Worm (Caenorhabditis elegans) whole organism, young adult: ENCODE measurements around the gene sid-1.

Experiments used
- B0019.2 ChIP-seq: fragments of 200-800 bp; sonication (Bioruptor generic); conservative IDR thresholded peaks from 2 replicates; pipeline ENCODE4 v1.3.6; 2022; ENCODE audit warnings: missing genetic modification reagents, missing genetic modification characterization, missing compliant biosample characterization
- C06A6.2 ChIP-seq: fragments of 200-800 bp; sonication (Bioruptor generic); conservative IDR thresholded peaks from 2 replicates; pipeline ENCODE4 v1.3.6; 2022; ENCODE audit warnings: missing genetic modification characterization, missing compliant biosample characterization
- F33H1.4 ChIP-seq: fragments of 200-800 bp; sonication (Bioruptor generic); IDR thresholded peaks from 2 replicates; pipeline ENCODE4 v1.3.6; 2022; ENCODE audit warnings: missing genetic modification reagents, missing genetic modification characterization, missing compliant biosample characterization
- F55B11.4 ChIP-seq: sonication (generic microtip); optimal IDR thresholded peaks from 2 replicates; lab custom pipeline; 2016; ENCODE audit warnings: missing compliant biosample characterization, missing genetic modification characterization, borderline replicate concordance; ENCODE audit not compliant: insufficient read depth
- K12H6.12 ChIP-seq: fragments of 200-800 bp; sonication (Bioruptor generic); optimal IDR thresholded peaks from 2 replicates; lab custom pipeline; 2018; ENCODE audit warnings: mild to moderate bottlenecking, missing genetic modification characterization, missing compliant biosample characterization
- T07F8.4 ChIP-seq: sonication (generic microtip); optimal IDR thresholded peaks from 2 replicates; lab custom pipeline; 2016; ENCODE audit warnings: mild to moderate bottlenecking, missing genetic modification characterization, moderate library complexity, missing compliant biosample characterization
- Y53F4B.3 ChIP-seq: fragments of 200-800 bp; sonication (Bioruptor generic); IDR thresholded peaks from 2 replicates; pipeline ENCODE4 v1.3.6; 2022; ENCODE audit warnings: missing genetic modification reagents, missing genetic modification characterization, missing compliant biosample characterization
- Y56A3A.18 ChIP-seq: fragments of 200-800 bp; sonication (Bioruptor generic); IDR thresholded peaks from 2 replicates; pipeline ENCODE4 v1.3.6; 2022; ENCODE audit warnings: missing genetic modification reagents, missing genetic modification characterization, missing compliant biosample characterization
- Y79H2A.3 ChIP-seq: fragments of 200-800 bp; sonication (Bioruptor generic); conservative IDR thresholded peaks from 2 replicates; pipeline ENCODE4 v1.3.6; 2022; ENCODE audit warnings: missing genetic modification reagents, missing genetic modification characterization, missing compliant biosample characterization
- Y95B8A.8 ChIP-seq: fragments of 200-800 bp; sonication (Bioruptor generic); IDR thresholded peaks from 2 replicates; pipeline ENCODE4 v1.3.6; 2022; ENCODE audit warnings: missing genetic modification reagents, missing genetic modification characterization, missing compliant biosample characterization
- aptf-2 ChIP-seq: fragments of 200-800 bp; sonication (Bioruptor generic); conservative IDR thresholded peaks from 2 replicates; pipeline ENCODE4 v1.3.6; 2022; ENCODE audit warnings: missing genetic modification reagents, missing genetic modification characterization, missing compliant biosample characterization
- atf-7 ChIP-seq: sonication (generic microtip); optimal IDR thresholded peaks from 2 replicates; lab custom pipeline; 2017; ENCODE audit warnings: mild to moderate bottlenecking, missing genetic modification characterization, missing compliant biosample characterization
- attf-3 ChIP-seq: fragments of 200-800 bp; sonication (Bioruptor generic); conservative IDR thresholded peaks from 2 replicates; pipeline ENCODE4 v1.3.6; 2022; ENCODE audit warnings: missing genetic modification reagents, missing genetic modification characterization, missing compliant biosample characterization
- attf-5 ChIP-seq: fragments of 200-800 bp; sonication (Bioruptor generic); optimal IDR thresholded peaks from 2 replicates; lab custom pipeline; 2018; ENCODE audit warnings: mild to moderate bottlenecking, missing genetic modification characterization, missing compliant biosample characterization
- bed-2 ChIP-seq: fragments of 200-800 bp; sonication (Bioruptor generic); IDR thresholded peaks from 2 replicates; pipeline ENCODE4 v1.3.6; 2022; ENCODE audit warnings: missing genetic modification reagents, missing genetic modification characterization, missing compliant biosample characterization
- cebp-1 ChIP-seq, 2 experiments: fragments of 200-800 bp in 1 of 2; sonication (Bioruptor generic) in 1 of 2; sonication (generic microtip) in 1 of 2; IDR thresholded peaks in 1 of 2; optimal IDR thresholded peaks in 1 of 2; 2 replicates each; pipeline versions ENCODE4 v1.3.6 to Lab custom; 2017 to 2022; ENCODE audit warnings: missing compliant biosample characterization in 2 of 2, missing genetic modification characterization in 2 of 2, mild to moderate bottlenecking in 1 of 2, missing genetic modification reagents in 1 of 2, moderate library complexity in 1 of 2
- ceh-27 ChIP-seq: fragments of 200-800 bp; sonication (Bioruptor generic); optimal IDR thresholded peaks from 2 replicates; lab custom pipeline; 2018; ENCODE audit warnings: mild to moderate bottlenecking, missing genetic modification characterization, moderate library complexity, missing compliant biosample characterization
- dpff-1 ChIP-seq: sonication (generic microtip); optimal IDR thresholded peaks from 2 replicates; lab custom pipeline; 2017; ENCODE audit warnings: mild to moderate bottlenecking, missing genetic modification characterization, missing compliant biosample characterization
- dpl-1 ChIP-seq: fragments of 150-350 bp; optimal IDR thresholded peaks from 2 replicates; lab custom pipeline; 2014; ENCODE audit warnings: missing biosample characterization, missing genetic modification reagents, missing genetic modification characterization
- egrh-3 ChIP-seq: fragments of 200-800 bp; sonication (Bioruptor generic); IDR thresholded peaks from 2 replicates; pipeline ENCODE4 v1.3.6; 2022; ENCODE audit warnings: missing genetic modification reagents, missing genetic modification characterization, missing compliant biosample characterization
- ekl-4 ChIP-seq: fragments of 200-800 bp; sonication (Bioruptor generic); IDR thresholded peaks from 2 replicates; pipeline ENCODE4 v1.3.6; 2022; ENCODE audit warnings: missing genetic modification reagents, missing genetic modification characterization, missing compliant biosample characterization
- him-1 ChIP-seq: sonication (generic microtip); optimal IDR thresholded peaks from 2 replicates; lab custom pipeline; 2016; ENCODE audit warnings: missing genotype, missing genetic modification reagents, missing genetic modification characterization, missing compliant biosample characterization
- lag-1 ChIP-seq: fragments of 200-800 bp; sonication (Bioruptor generic); IDR thresholded peaks from 2 replicates; pipeline ENCODE4 v1.3.6; 2022; ENCODE audit warnings: missing genetic modification reagents, missing genetic modification characterization, missing compliant biosample characterization
- let-526 ChIP-seq: fragments of 200-800 bp; sonication (Bioruptor generic); IDR thresholded peaks from 2 replicates; pipeline ENCODE4 v1.3.6; 2022; ENCODE audit warnings: missing genetic modification reagents, missing genetic modification characterization, missing compliant biosample characterization
- mxl-1 ChIP-seq: sonication (generic microtip); optimal IDR thresholded peaks from 2 replicates; lab custom pipeline; 2016; ENCODE audit warnings: missing genetic modification characterization, missing compliant biosample characterization
- nhr-120 ChIP-seq: fragments of 200-800 bp; sonication (Bioruptor generic); IDR thresholded peaks from 2 replicates; pipeline ENCODE4 v1.3.6; 2022; ENCODE audit warnings: missing genetic modification characterization, missing compliant biosample characterization
- nhr-80 ChIP-seq: sonication (generic microtip); optimal IDR thresholded peaks from 2 replicates; lab custom pipeline; 2016; ENCODE audit warnings: missing genetic modification characterization, missing compliant biosample characterization
- nhr-90 ChIP-seq: sonication (generic microtip); optimal IDR thresholded peaks from 2 replicates; lab custom pipeline; 2016; ENCODE audit warnings: missing genotype, mild to moderate bottlenecking, missing genetic modification characterization, missing compliant biosample characterization
- snpc-3.4 ChIP-seq: sonication (generic microtip); optimal IDR thresholded peaks from 2 replicates; lab custom pipeline; 2017; ENCODE audit warnings: missing genetic modification characterization, mild to moderate bottlenecking, missing compliant biosample characterization, antibody characterized with exemption, moderate library complexity, missing genotype, missing genetic modification reagents
- snpc-4 ChIP-seq, 5 experiments: fragments of 150-350 bp in 1 of 5; sonication (generic microtip) in 4 of 5; optimal IDR thresholded peaks; 2 replicates each; lab custom pipeline; 2014 to 2018; ENCODE audit warnings: missing genetic modification characterization in 5 of 5, missing biosample characterization in 3 of 5, antibody characterized with exemption in 2 of 5, mild to moderate bottlenecking in 2 of 5, missing compliant biosample characterization in 2 of 5, missing genotype in 2 of 5, moderate library complexity in 2 of 5, missing genetic modification reagents in 1 of 5
- unc-62 ChIP-seq: fragments of 150-350 bp; optimal IDR thresholded peaks from 2 replicates; lab custom pipeline; 2014; ENCODE audit warnings: missing biosample characterization, missing genetic modification reagents, missing genetic modification characterization
- xnd-1 ChIP-seq: sonication (generic microtip); optimal IDR thresholded peaks from 2 replicates; lab custom pipeline; 2016; ENCODE audit warnings: missing genotype, missing genetic modification reagents, missing genetic modification characterization, missing compliant biosample characterization
- zfh-2 ChIP-seq: fragments of 200-800 bp; sonication (Bioruptor generic); conservative IDR thresholded peaks from 2 replicates; pipeline ENCODE4 v1.3.6; 2022; ENCODE audit warnings: missing genetic modification reagents, missing genetic modification characterization, missing compliant biosample characterization
- zim-3 ChIP-seq: sonication (generic microtip); optimal IDR thresholded peaks from 2 replicates; lab custom pipeline; 2017; ENCODE audit warnings: mild to moderate bottlenecking, missing genetic modification characterization, moderate library complexity, missing compliant biosample characterization

sid-1 gene

DNA sequence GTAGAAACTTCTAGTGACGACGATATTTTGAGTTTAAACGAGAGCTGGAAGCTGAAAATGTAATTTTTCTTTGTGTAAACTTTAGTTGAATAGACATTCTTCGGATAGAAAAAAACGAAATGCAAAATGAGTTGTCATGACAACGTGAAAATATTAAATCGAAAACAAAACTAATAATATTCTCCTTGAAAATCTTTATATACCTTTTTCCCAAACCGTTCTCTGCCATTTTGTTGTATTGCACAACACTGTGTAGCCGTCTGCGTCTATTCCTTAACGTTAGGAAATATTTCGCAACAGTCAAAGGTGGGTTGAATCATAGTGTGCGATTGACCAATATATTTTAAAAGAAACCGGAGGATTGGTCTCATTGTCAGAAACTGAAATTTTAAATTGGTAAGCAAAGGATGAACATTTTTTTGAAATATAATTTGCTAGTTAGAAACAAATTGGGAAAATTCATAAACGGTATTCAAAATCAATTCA is 38.9 kb upstream of the sid-1 start, which contains the start of gene Y58A7A.3 (continued):
- TF ChIP-seq cebp-1 (GFP tag; IDR thresholded peaks at IDR 0.05; lab: Robert Waterston, UW) = peak; percentile 99
- TF ChIP-seq cebp-1 (tag; optimal IDR thresholded peaks at IDR 0.05; lab: Kevin White, UChicago) = peak; percentile 99
- TF ChIP-seq attf-3 (GFP tag; lab: Robert Waterston, UW) = no peak
- no peak for TF ChIP-seq nhr-90 (tag; lab: Kevin White, UChicago)
- no peak for TF ChIP-seq let-526 (GFP tag; lab: Robert Waterston, UW)
- TF ChIP-seq Y53F4B.3 (GFP tag; lab: Robert Waterston, UW) = no peak
- TF ChIP-seq K12H6.12 (tag; lab: Kevin White, UChicago) = peak; percentile 6
- TF ChIP-seq zim-3 (tag; lab: Kevin White, UChicago) = no peak

DNA sequence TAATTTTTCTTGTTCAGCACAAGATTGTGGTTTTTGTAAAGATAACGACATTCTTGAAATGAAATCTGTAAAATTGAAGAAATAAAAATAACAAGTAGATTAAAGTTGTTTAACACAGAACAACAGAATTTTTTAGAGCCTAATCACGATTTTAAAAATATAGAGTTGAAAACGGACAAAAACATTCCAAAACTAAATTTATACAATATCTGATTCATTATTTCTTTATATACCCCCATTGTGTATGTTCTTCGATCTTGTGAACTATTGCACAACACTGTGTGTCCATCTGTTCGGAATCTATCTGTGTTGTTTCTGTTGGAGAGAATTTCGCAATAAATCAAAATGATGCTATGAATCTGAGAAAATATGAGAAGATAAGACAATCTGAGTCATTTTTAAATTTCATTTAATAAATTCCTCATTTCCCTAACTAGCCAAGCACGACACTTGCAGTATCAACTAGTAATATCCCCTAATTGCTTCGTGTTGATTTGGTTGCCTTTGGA is 34.8 kb upstream of the sid-1 start, which contains the start of gene Y58A7A.4:
TSS of gene Y58A7A.4 (minus strand) at position 51 of the 509 bp plus-strand sequence.
- TF ChIP-seq cebp-1 (GFP tag; IDR thresholded peaks at IDR 0.05; lab: Robert Waterston, UW) (peak; percentile 68; the same call in 1 of the 2 replicates), cebp-1 (tag; optimal IDR thresholded peaks at IDR 0.05; lab: Kevin White, UChicago) (peak; percentile 90), Y79H2A.3 (GFP tag; lab: Robert Waterston, UW) (no peak), lag-1 (GFP tag; lab: Robert Waterston, UW) (no peak)

DNA sequence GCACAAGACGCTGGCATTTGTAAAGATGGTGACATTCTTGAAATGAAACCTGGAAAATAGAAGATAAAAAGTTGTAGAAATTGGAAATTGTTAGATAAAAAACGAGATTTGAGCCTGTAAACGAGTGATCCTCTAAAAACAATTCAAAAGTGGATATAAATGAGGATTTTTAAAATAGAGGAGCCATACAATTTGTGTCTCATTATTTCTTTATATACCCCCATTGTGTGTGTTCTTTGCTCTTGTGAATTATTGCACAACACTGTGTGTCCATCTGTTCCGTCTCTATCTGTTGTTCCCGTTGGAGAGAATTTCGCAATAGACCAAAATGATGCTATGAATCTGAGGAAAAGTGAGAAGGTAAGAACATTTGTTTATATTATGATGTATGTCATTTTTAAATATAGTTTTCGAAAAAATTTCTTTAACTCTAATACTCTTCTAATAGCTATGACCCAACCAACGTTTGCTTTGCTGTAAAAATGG is 32.8 kb upstream of the sid-1 start, which contains the start of gene Y58A7A.5:
TSS of gene Y58A7A.5 (minus strand) at position 51 of the 486 bp plus-strand sequence.
- no peak for TF ChIP-seq aptf-2 (GFP tag; lab: Robert Waterston, UW)
- peak; percentile 9 for TF ChIP-seq nhr-80 (tag; lab: Kevin White, UChicago)
- TF ChIP-seq mxl-1 (tag; lab: Kevin White, UChicago) = no peak
- no peak for TF ChIP-seq attf-3 (GFP tag; lab: Robert Waterston, UW)
- TF ChIP-seq xnd-1 (tag; lab: Kevin White, UChicago) = no peak
- no peak for TF ChIP-seq F55B11.4 (tag; lab: Kevin White, UChicago)
- TF ChIP-seq dpl-1 = no peak
- no peak for TF ChIP-seq C06A6.2 (GFP tag; lab: Robert Waterston, UW)
- peak; percentile 16 for TF ChIP-seq attf-5 (GFP tag; lab: Kevin White, UChicago)
- no peak for TF ChIP-seq unc-62 (GFP tag; lab: Kevin White, UChicago)
- TF ChIP-seq egrh-3 (GFP tag; lab: Robert Waterston, UW) = no peak
- peak; percentile 94 for TF ChIP-seq cebp-1 (GFP tag; IDR thresholded peaks at IDR 0.05; lab: Robert Waterston, UW)
- peak; percentile 99 for TF ChIP-seq cebp-1 (tag; optimal IDR thresholded peaks at IDR 0.05; lab: Kevin White, UChicago)
- TF ChIP-seq T07F8.4 (tag; lab: Kevin White, UChicago) = no peak
- no peak for TF ChIP-seq F33H1.4 (GFP tag; lab: Robert Waterston, UW)
- TF ChIP-seq Y56A3A.18 (GFP tag; lab: Robert Waterston, UW) = no peak
- no peak for TF ChIP-seq snpc-3.4
- no peak for TF ChIP-seq dpff-1 (tag; lab: Kevin White, UChicago)
- no peak for TF ChIP-seq Y79H2A.3 (GFP tag; lab: Robert Waterston, UW)

DNA sequence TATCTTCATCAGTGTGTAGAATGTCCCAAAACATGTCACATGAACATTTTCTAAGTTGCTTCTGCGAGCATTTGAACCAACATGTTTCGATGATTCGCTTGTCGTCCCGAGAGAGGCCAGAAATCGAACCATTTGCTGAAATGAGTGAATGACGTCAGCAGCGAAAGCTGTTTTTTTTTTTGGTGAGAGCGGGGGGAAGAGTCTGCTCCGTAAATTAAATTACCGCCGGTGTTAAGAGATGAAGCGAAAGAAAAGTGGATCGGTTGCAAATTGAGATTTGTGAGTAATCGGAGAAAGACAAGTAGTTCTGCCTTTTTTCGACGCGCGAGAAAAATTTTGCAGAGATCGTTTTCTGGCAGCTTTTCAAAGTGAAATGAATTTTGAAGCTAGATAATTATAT is 31.5 kb upstream of the sid-1 start:
- TF ChIP-seq zfh-2 (peak; percentile 21; the same call in 1 of the 2 replicates), nhr-120 (GFP tag; lab: Robert Waterston, UW) (no peak)

DNA sequence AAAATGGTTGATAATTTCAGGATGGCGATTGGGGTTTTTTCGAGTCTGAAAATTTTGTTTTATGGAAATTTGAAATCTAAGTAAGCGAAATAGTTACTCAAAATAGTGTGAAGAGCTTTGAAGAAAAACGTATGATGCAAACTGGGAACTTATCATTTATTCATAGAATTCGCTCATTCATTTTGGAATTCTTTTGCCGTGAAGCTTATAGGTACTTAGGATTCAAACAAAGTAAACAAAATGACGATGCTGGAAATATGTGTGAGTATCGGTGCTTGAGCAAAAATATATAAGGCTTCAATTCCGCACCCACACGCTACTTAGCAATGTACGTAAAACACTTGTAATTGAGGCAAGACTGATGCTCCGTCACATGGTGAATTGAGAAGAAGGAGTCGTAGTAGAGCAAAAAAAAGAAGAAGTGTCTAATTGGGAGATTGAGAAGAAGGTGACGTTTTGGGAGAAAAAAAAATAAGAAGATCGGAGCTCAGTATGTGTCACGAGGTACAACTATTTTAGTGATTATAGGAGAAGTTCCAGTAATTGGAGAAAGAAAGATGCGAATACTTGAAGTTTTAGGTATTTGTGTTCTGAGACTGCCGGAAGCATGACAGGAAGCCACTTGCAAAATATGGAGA is 30.2 kb upstream of the sid-1 start, which contains the start of gene glb-32:
TSS of gene glb-32 (minus strand) at position 51 of the 638 bp plus-strand sequence.
- TF ChIP-seq B0019.2 (GFP tag; lab: Robert Waterston, UW) (no peak), Y95B8A.8 (GFP tag; lab: Robert Waterston, UW) (no peak), mxl-1 (tag; lab: Kevin White, UChicago) (no peak), snpc-4 (GFP tag; optimal IDR thresholded peaks at IDR 0.05; lab: Kevin White, UChicago) (no peak), snpc-4 (tag; optimal IDR thresholded peaks at IDR 0.05; lab: Kevin White, UChicago) (no peak), attf-3 (GFP tag; lab: Robert Waterston, UW) (no peak), ceh-27 (no peak), bed-2 (no peak), atf-7 (tag; lab: Kevin White, UChicago) (no peak), ekl-4 (GFP tag; lab: Robert Waterston, UW) (no peak), K12H6.12 (tag; lab: Kevin White, UChicago) (no peak), him-1 (tag; lab: Kevin White, UChicago) (no peak), F55B11.4 (tag; lab: Kevin White, UChicago) (no peak), xnd-1 (tag; lab: Kevin White, UChicago) (no peak)
- TF ChIP-seq, all 124 proteins: peak for 0
